Fruit fly (Drosophila melanogaster): ENCODE data around the gene CG13028.

- TF ChIP-seq CG8478 (optimal IDR thresholded peaks at IDR 0.05), result no peak
- no peak for TF ChIP-seq CTCF (optimal IDR thresholded peaks at IDR 0.05)
Observed at dm6 chr3L:16917409-16918173, 5.5 kb upstream of the CG13028 start.

All from S2 (cell line).